Fruit fly (Drosophila melanogaster): ENCODE measurements around the gene CG31705.

DNA sequence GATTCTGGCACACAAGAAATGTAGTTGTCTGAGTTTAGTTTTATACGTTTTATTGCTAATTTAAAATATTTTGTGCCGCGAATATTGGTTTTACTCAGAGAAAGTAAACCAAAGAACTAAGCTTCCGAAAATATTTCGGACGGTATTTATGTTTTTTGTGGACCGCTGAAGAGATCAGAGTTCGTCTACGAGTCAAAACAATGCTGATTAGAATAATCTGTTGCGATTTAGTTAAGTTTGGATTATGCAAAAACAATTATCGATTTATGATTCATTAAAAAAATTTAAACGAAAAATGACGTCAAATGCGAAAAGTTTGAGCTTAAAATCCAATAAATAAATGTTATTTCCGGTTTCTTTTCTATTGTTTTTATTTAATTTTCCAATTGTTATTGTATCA lies 5.3 kb downstream of the CG31705 start, which contains the start of gene CG43153:
- no peak for TF ChIP-seq chif (GFP tag; optimal IDR thresholded peaks at IDR 0.05)
- TF ChIP-seq CG15514 (GFP tag; optimal IDR thresholded peaks at IDR 0.05) = no peak

Measured in whole organism, embryonic.